Worm (Caenorhabditis elegans) whole organism, midembryonic: Measurements from ENCODE around the gene F09F9.3.

Experiments used
- flt-1 ChIP-seq: fragments of 200-800 bp; sonication (Bioruptor generic); IDR thresholded peaks from 2 replicates; pipeline ENCODE4 v1.3.6; 2022; ENCODE audit warnings: missing genetic modification characterization, missing compliant biosample characterization
- klf-2 ChIP-seq: fragments of 200-800 bp; sonication (Bioruptor generic); conservative IDR thresholded peaks from 2 replicates; pipeline ENCODE4 v1.3.6; 2022; ENCODE audit warnings: missing genetic modification reagents, missing genetic modification characterization, missing compliant biosample characterization
- ref-1 ChIP-seq: fragments of 200-800 bp; sonication (Bioruptor generic); conservative IDR thresholded peaks from 2 replicates; pipeline ENCODE4 v1.3.6; 2022; ENCODE audit warnings: missing genetic modification reagents, missing genetic modification characterization, missing compliant biosample characterization
- tab-1 ChIP-seq: fragments of 200-800 bp; sonication (Bioruptor generic); IDR thresholded peaks from 2 replicates; pipeline ENCODE4 v1.3.6; 2022; ENCODE audit warnings: missing genetic modification characterization, missing compliant biosample characterization

ce11 chrX:4103071-4103470 is 17.8 kb downstream of the F09F9.3 start:
- TF ChIP-seq tab-1 (GFP tag; lab: Robert Waterston, UW) (no peak), ref-1 (GFP tag; lab: Robert Waterston, UW) (no peak), klf-2 (GFP tag; lab: Robert Waterston, UW) (no peak), flt-1 (no peak)
